Worm (Caenorhabditis elegans) whole organism, L4 larva: ENCODE results near the gene dnj-17.

ENCODE experiments used
- ZK546.5 ChIP-seq, 2 experiments: sonication (generic microtip); optimal IDR thresholded peaks; 2 replicates each; lab custom pipeline; 2017; ENCODE audit warnings: missing biosample characterization in 2 of 2, missing genetic modification characterization in 2 of 2
- ces-1 ChIP-seq: fragments of 150-350 bp; sonication (generic microtip); optimal IDR thresholded peaks from 4 replicates; lab custom pipeline; 2014; ENCODE audit warnings: missing biosample characterization, missing genetic modification reagents, missing genetic modification characterization
- fkh-10 ChIP-seq: fragments of 150-350 bp; optimal IDR thresholded peaks from 2 replicates; lab custom pipeline; 2014; ENCODE audit warnings: missing biosample characterization, missing genetic modification reagents, missing genetic modification characterization
- lin-13 ChIP-seq: fragments of 150-350 bp; optimal IDR thresholded peaks from 2 replicates; lab custom pipeline; 2014; ENCODE audit warnings: missing biosample characterization, missing genetic modification reagents, missing genetic modification characterization
- lin-15B ChIP-seq: fragments of 150-350 bp; sonication (generic microtip); optimal IDR thresholded peaks from 3 replicates; lab custom pipeline; 2014; ENCODE audit warnings: missing biosample characterization, missing genetic modification characterization
- nhr-28 ChIP-seq: fragments of 150-350 bp; optimal IDR thresholded peaks from 2 replicates; lab custom pipeline; 2014; ENCODE audit warnings: missing biosample characterization, missing genetic modification characterization
- nhr-77 ChIP-seq: fragments of 150-350 bp; optimal IDR thresholded peaks from 2 replicates; lab custom pipeline; 2014; ENCODE audit warnings: missing biosample characterization, missing genetic modification characterization
- pha-4 ChIP-seq, 2 experiments: fragments of 150-350 bp in 1 of 2; fragments of 200-800 bp in 1 of 2; sonication (Bioruptor generic) in 1 of 2; IDR thresholded peaks in 1 of 2; optimal IDR thresholded peaks in 1 of 2; 2 replicates each; pipeline versions ENCODE4 v1.3.6 to Lab custom; 2014 to 2022; ENCODE audit warnings: missing genetic modification characterization in 2 of 2, missing genetic modification reagents in 2 of 2, missing biosample characterization in 1 of 2, missing compliant biosample characterization in 1 of 2

ce11 chrIII:13343562-13344139, 49.5 kb downstream of the dnj-17 start:
- TF ChIP-seq ZK546.5 (tag; optimal IDR thresholded peaks at IDR 0.05; lab: Kevin White, UChicago) = no peak
- TF ChIP-seq fkh-10 (GFP tag; lab: Kevin White, UChicago) = no peak
- TF ChIP-seq lin-15B (tag; lab: Kevin White, UChicago) = no peak
- TF ChIP-seq pha-4 (GFP tag; IDR thresholded peaks at IDR 0.05; lab: Robert Waterston, UW) = no peak
- TF ChIP-seq pha-4 (tag; optimal IDR thresholded peaks at IDR 0.05; lab: Kevin White, UChicago) = no peak
- no peak for TF ChIP-seq nhr-77 (tag; lab: Kevin White, UChicago)
- TF ChIP-seq lin-13 = no peak
- no peak for TF ChIP-seq nhr-28
- no peak for TF ChIP-seq ces-1 (GFP tag; lab: Kevin White, UChicago)
